Worm (Caenorhabditis elegans): ENCODE data around the gene mrpl-35.

The mrpl-35 gene

ce11 chrIII:3509908-3510307 lies at the start of gene mrpl-35, which contains the start of gene M01F1.4:
Gene mrpl-35 (plus strand): TSS chrIII:3510237.
Gene M01F1.4 (minus strand): TSS chrIII:3510033.
- TF ChIP-seq him-1 (tag; optimal IDR thresholded peaks at IDR 0.05) = no peak
- TF ChIP-seq W03F9.2 (tag; optimal IDR thresholded peaks at IDR 0.05) = peak; percentile 82

- TF ChIP-seq W03F9.2 (tag; optimal IDR thresholded peaks at IDR 0.05) (no peak), him-1 (tag; optimal IDR thresholded peaks at IDR 0.05) (no peak), dao-5 (tag; optimal IDR thresholded peaks at IDR 0.05) (no peak)
Observed at ce11 chrIII:3461403-3461802, 48.6 kb upstream of the mrpl-35 start, which contains the start of gene pph-6. Gene pph-6 (plus strand): TSS chrIII:3461703.

- no peak for TF ChIP-seq dao-5 (tag; optimal IDR thresholded peaks at IDR 0.05)
- TF ChIP-seq W03F9.2 (tag; optimal IDR thresholded peaks at IDR 0.05) = no peak
- no peak for TF ChIP-seq him-1 (tag; optimal IDR thresholded peaks at IDR 0.05)
Observed at ce11 chrIII:3467013-3467412, 43.0 kb upstream of the mrpl-35 start.

ce11 chrIII:3468384-3468783 lies 41.7 kb upstream of the mrpl-35 start:
- no peak for TF ChIP-seq him-1 (tag; optimal IDR thresholded peaks at IDR 0.05)
- TF ChIP-seq dao-5 (tag; optimal IDR thresholded peaks at IDR 0.05) = no peak
- TF ChIP-seq W03F9.2 (tag; optimal IDR thresholded peaks at IDR 0.05) = no peak

ce11 chrIII:3469646-3470045 lies 40.4 kb upstream of the mrpl-35 start, which contains the start of gene smim-14:
Gene smim-14 (minus strand): TSS chrIII:3469746.
- no peak for TF ChIP-seq W03F9.2 (tag; optimal IDR thresholded peaks at IDR 0.05)
- no peak for TF ChIP-seq him-1 (tag; optimal IDR thresholded peaks at IDR 0.05)
- no peak for TF ChIP-seq dao-5 (tag; optimal IDR thresholded peaks at IDR 0.05)

- TF ChIP-seq dao-5 (tag; optimal IDR thresholded peaks at IDR 0.05) = no peak
- no peak for TF ChIP-seq W03F9.2 (tag; optimal IDR thresholded peaks at IDR 0.05)
- TF ChIP-seq him-1 (tag; optimal IDR thresholded peaks at IDR 0.05) = no peak
Observed at ce11 chrIII:3470433-3470832, 39.6 kb upstream of the mrpl-35 start.

ce11 chrIII:3470973-3471372 lies 39.1 kb upstream of the mrpl-35 start:
- TF ChIP-seq W03F9.2 (tag; optimal IDR thresholded peaks at IDR 0.05) = no peak
- no peak for TF ChIP-seq him-1 (tag; optimal IDR thresholded peaks at IDR 0.05)
- TF ChIP-seq dao-5 (tag; optimal IDR thresholded peaks at IDR 0.05) = no peak

ce11 chrIII:3471403-3472053 lies 38.5 kb upstream of the mrpl-35 start, which contains the start of gene rsu-1:
Gene rsu-1 (plus strand): TSS chrIII:3472003.
- TF ChIP-seq dao-5 (tag; optimal IDR thresholded peaks at IDR 0.05) = no peak
- TF ChIP-seq W03F9.2 (tag; optimal IDR thresholded peaks at IDR 0.05) = no peak
- no peak for TF ChIP-seq him-1 (tag; optimal IDR thresholded peaks at IDR 0.05)

- TF ChIP-seq W03F9.2 (tag; optimal IDR thresholded peaks at IDR 0.05) (no peak), him-1 (tag; optimal IDR thresholded peaks at IDR 0.05) (no peak), dao-5 (tag; optimal IDR thresholded peaks at IDR 0.05) (no peak)
Observed at ce11 chrIII:3475014-3475413, 35.0 kb upstream of the mrpl-35 start.

ce11 chrIII:3475497-3475896 lies 34.5 kb upstream of the mrpl-35 start, which contains the start of gene C34C12.9:
Gene C34C12.9 (minus strand): TSS chrIII:3475512.
- no peak for TF ChIP-seq W03F9.2 (tag; optimal IDR thresholded peaks at IDR 0.05)
- no peak for TF ChIP-seq dao-5 (tag; optimal IDR thresholded peaks at IDR 0.05)
- no peak for TF ChIP-seq him-1 (tag; optimal IDR thresholded peaks at IDR 0.05)

- TF ChIP-seq dao-5 (tag; optimal IDR thresholded peaks at IDR 0.05) (no peak), him-1 (tag; optimal IDR thresholded peaks at IDR 0.05) (no peak)
Observed at ce11 chrIII:3476245-3476644, 33.8 kb upstream of the mrpl-35 start.

ce11 chrIII:3477375-3477774 lies 32.7 kb upstream of the mrpl-35 start:
- TF ChIP-seq W03F9.2 (tag; optimal IDR thresholded peaks at IDR 0.05) = no peak
- TF ChIP-seq dao-5 (tag; optimal IDR thresholded peaks at IDR 0.05) = no peak
- TF ChIP-seq him-1 (tag; optimal IDR thresholded peaks at IDR 0.05) = no peak

ce11 chrIII:3478795-3479398 lies 31.1 kb upstream of the mrpl-35 start:
- no peak for TF ChIP-seq him-1 (tag; optimal IDR thresholded peaks at IDR 0.05)
- no peak for TF ChIP-seq W03F9.2 (tag; optimal IDR thresholded peaks at IDR 0.05)
- no peak for TF ChIP-seq dao-5 (tag; optimal IDR thresholded peaks at IDR 0.05)

ce11 chrIII:3480236-3480635 lies 29.8 kb upstream of the mrpl-35 start:
- TF ChIP-seq W03F9.2 (tag; optimal IDR thresholded peaks at IDR 0.05) (no peak), him-1 (tag; optimal IDR thresholded peaks at IDR 0.05) (no peak), dao-5 (tag; optimal IDR thresholded peaks at IDR 0.05) (no peak)

Measured in whole organism, L4/young adult.